Fruit fly (Drosophila melanogaster): Measurements from ENCODE around the gene CG15638.

- TF ChIP-seq EcR (GFP tag; optimal IDR thresholded peaks at IDR 0.05): no peak
- TF ChIP-seq Dll (optimal IDR thresholded peaks at IDR 0.05): no peak
- TF ChIP-seq CG8478 (optimal IDR thresholded peaks at IDR 0.05): no peak
- TF ChIP-seq psq (optimal IDR thresholded peaks at IDR 0.05): no peak
- no peak for TF ChIP-seq usp (GFP tag; optimal IDR thresholded peaks at IDR 0.05)
- no peak for TF ChIP-seq pan (optimal IDR thresholded peaks at IDR 0.05)
Measured at dm6 chr2L:13547738-13548726, 12.5 kb upstream of the CG15638 start.

All from whole organism.